Worm (Caenorhabditis elegans): ENCODE measurements around the gene exc-9.

Gene exc-9

DNA sequence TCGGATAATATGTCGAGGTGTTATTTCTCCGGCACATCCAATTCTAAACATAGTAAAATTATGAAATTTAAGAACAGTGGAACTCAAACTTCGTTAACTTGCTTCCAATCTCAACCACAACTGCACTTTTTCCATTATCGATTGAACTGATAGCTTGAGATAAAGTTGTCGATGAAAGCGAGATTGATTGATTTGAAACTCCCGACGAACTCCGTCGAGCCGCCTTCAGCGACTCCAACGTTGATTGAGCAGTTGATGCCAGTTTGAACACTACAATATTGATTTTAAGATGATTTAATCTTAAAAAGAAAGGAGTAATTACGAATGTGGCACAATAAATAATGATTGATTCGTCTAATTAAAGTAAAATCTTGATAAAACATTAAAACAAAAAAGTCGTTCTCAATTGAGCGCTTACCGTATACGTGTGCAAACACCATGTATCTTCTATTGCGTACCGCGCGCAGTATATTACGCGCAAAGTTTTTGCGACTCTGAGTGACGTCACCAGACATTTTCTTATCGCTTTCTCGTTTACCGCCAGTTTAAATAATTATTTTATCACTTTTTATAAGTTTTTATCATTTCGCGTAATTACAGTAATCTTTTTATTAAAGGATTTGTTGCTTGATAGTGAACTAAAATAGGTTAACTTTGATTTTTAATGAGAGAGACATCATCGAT lies 38.5 kb downstream of the exc-9 start, which contains the start of gene arp-11 (continued):
- TF ChIP-seq lin-38 (GFP tag; IDR thresholded peaks at IDR 0.05) (peak; percentile 60), ceh-28 (tag; optimal IDR thresholded peaks at IDR 0.05) (no peak)

- TF ChIP-seq unc-130 (GFP tag; optimal IDR thresholded peaks at IDR 0.05) (no peak), ztf-7 (tag; optimal IDR thresholded peaks at IDR 0.05) (no peak), nhr-237 (tag; optimal IDR thresholded peaks at IDR 0.05) (no peak), aha-1 (tag) (no peak), nhr-42 (GFP tag; IDR thresholded peaks at IDR 0.05) (no peak), pqm-1 (tag; optimal IDR thresholded peaks at IDR 0.05) (peak; percentile 65), unc-62 (GFP tag; optimal IDR thresholded peaks at IDR 0.05 in 1 of 2) (no peak), unc-62 (tag; optimal IDR thresholded peaks at IDR 0.05) (no peak), F10B5.3 (tag; optimal IDR thresholded peaks at IDR 0.05) (no peak), nhr-28 (tag; optimal IDR thresholded peaks at IDR 0.05) (peak; percentile 61), lir-3 (tag; optimal IDR thresholded peaks at IDR 0.05) (no peak), hlh-30 (tag; optimal IDR thresholded peaks at IDR 0.05; ENCODE audit: insufficient read depth) (peak; percentile 19), unc-39 (tag; optimal IDR thresholded peaks at IDR 0.05) (no peak), Y75B8A.6 (GFP tag; IDR thresholded peaks at IDR 0.05) (no peak), zip-2 (tag; optimal IDR thresholded peaks at IDR 0.05) (no peak), dmd-8 (GFP tag; IDR thresholded peaks at IDR 0.05) (no peak), mes-2 (tag; optimal IDR thresholded peaks at IDR 0.05; ENCODE audit: poor library complexity, severe bottlenecking) (no peak), skn-1 (tag; optimal IDR thresholded peaks at IDR 0.05) (no peak), tag-97 (GFP tag; IDR thresholded peaks at IDR 0.05) (no peak), lin-1 (GFP tag; IDR thresholded peaks at IDR 0.05) (no peak), hlh-11 (tag; optimal IDR thresholded peaks at IDR 0.05) (peak; percentile 60), hmg-1.1 (GFP tag; IDR thresholded peaks at IDR 0.05) (no peak), dmd-6 (GFP tag; IDR thresholded peaks at IDR 0.05) (peak; percentile 38; the same call in 1 of the 2 replicates), snpc-1.2 (GFP tag; IDR thresholded peaks at IDR 0.05) (no peak), cey-2 (tag; optimal IDR thresholded peaks at IDR 0.05; ENCODE audit: borderline replicate concordance, insufficient read depth) (no peak), R02D3.7 (tag; optimal IDR thresholded peaks at IDR 0.05) (no peak), dpl-1 (GFP tag; optimal IDR thresholded peaks at IDR 0.05) (no peak), Y48G9A.11 (GFP tag; IDR thresholded peaks at IDR 0.05) (no peak), php-3 (GFP tag; IDR thresholded peaks at IDR 0.05) (0 out of 2 replicates have a peak, but pooled peaks have one; percentile 9), zfp-3 (GFP tag; conservative IDR thresholded peaks at IDR 0.05) (no peak), ceh-28 (tag; optimal IDR thresholded peaks at IDR 0.05) (no peak), ZK546.5 (tag; optimal IDR thresholded peaks at IDR 0.05) (no peak), dve-1 (tag; optimal IDR thresholded peaks at IDR 0.05; ENCODE audit: insufficient read depth) (peak; percentile 57), snpc-4 (tag; optimal IDR thresholded peaks at IDR 0.05) (no peak), F26F4.8 (GFP tag; conservative IDR thresholded peaks at IDR 0.05) (no peak), F44E2.7 (GFP tag; IDR thresholded peaks at IDR 0.05) (no peak), jun-1 (tag; optimal IDR thresholded peaks at IDR 0.05) (no peak), T20F7.1 (GFP tag; optimal IDR thresholded peaks at IDR 0.05) (peak; percentile 28), mdl-1 (tag; optimal IDR thresholded peaks at IDR 0.05) (no peak), nhr-111 (GFP tag; optimal IDR thresholded peaks at IDR 0.05) (no peak), pha-4 (GFP tag; IDR thresholded peaks at IDR 0.05) (no peak), pha-4 (tag; optimal IDR thresholded peaks at IDR 0.05) (no peak), mep-1 (tag; optimal IDR thresholded peaks at IDR 0.05) (no peak), egl-43 (GFP tag; IDR thresholded peaks at IDR 0.05) (no peak), lin-15B (tag; optimal IDR thresholded peaks at IDR 0.05) (no peak), aly-2 (tag; optimal IDR thresholded peaks at IDR 0.05) (no peak), hif-1 (tag; optimal IDR thresholded peaks at IDR 0.05) (no peak), mxl-3 (GFP tag; optimal IDR thresholded peaks at IDR 0.05) (no peak)
Observed at ce11 chrIV:7898489-7898888, 42.3 kb downstream of the exc-9 start.
